Worm (Caenorhabditis elegans) whole organism, L1 larva: ENCODE measurements around the gene flp-19.

ENCODE experiments used
- alr-1 ChIP-seq: fragments of 200-800 bp; sonication (Bioruptor generic); optimal IDR thresholded peaks from 2 replicates; lab custom pipeline; 2018; ENCODE audit warnings: borderline replicate concordance, mild to moderate bottlenecking, missing genetic modification characterization, missing compliant biosample characterization
- ama-1 ChIP-seq: fragments of 150-350 bp; optimal IDR thresholded peaks from 2 replicates; lab custom pipeline; 2014
- blmp-1 ChIP-seq: fragments of 150-350 bp; optimal IDR thresholded peaks from 2 replicates; lab custom pipeline; 2014; ENCODE audit warnings: missing biosample characterization, missing genetic modification characterization
- dsc-1 ChIP-seq: sonication (generic microtip); optimal IDR thresholded peaks from 2 replicates; lab custom pipeline; 2016; ENCODE audit warnings: mild to moderate bottlenecking, missing genetic modification characterization, missing compliant biosample characterization
- ets-5 ChIP-seq: fragments of 200-800 bp; sonication (Bioruptor generic); IDR thresholded peaks from 2 replicates; pipeline ENCODE4 v1.3.6; 2022; ENCODE audit warnings: missing genetic modification characterization, missing compliant biosample characterization
- grh-1 ChIP-seq: fragments of 200-800 bp; sonication (Bioruptor generic); IDR thresholded peaks from 2 replicates; pipeline ENCODE4 v1.3.6; 2022; ENCODE audit warnings: missing genetic modification reagents, missing genetic modification characterization, missing compliant biosample characterization
- lsy-2 ChIP-seq, 2 experiments: fragments of 150-350 bp; optimal IDR thresholded peaks; 2 replicates each; lab custom pipeline; 2014; ENCODE audit warnings: missing biosample characterization in 2 of 2, missing genetic modification characterization in 2 of 2
- mef-2 ChIP-seq: fragments of 150-350 bp; optimal IDR thresholded peaks from 2 replicates; lab custom pipeline; 2014; ENCODE audit warnings: missing biosample characterization, missing genetic modification characterization
- nhr-11 ChIP-seq: fragments of 150-350 bp; optimal IDR thresholded peaks from 2 replicates; lab custom pipeline; 2014; ENCODE audit warnings: missing biosample characterization, missing genetic modification characterization
- sptf-1 ChIP-seq: fragments of 150-350 bp; optimal IDR thresholded peaks from 2 replicates; lab custom pipeline; 2014; ENCODE audit warnings: missing biosample characterization, missing genetic modification characterization
- unc-98 ChIP-seq: fragments of 200-800 bp; sonication (Bioruptor generic); IDR thresholded peaks from 2 replicates; pipeline ENCODE4 v1.3.6; 2022; ENCODE audit warnings: missing genetic modification characterization, missing compliant biosample characterization
- ztf-4 ChIP-seq: fragments of 150-350 bp; optimal IDR thresholded peaks from 2 replicates; lab custom pipeline; 2014; ENCODE audit warnings: missing biosample characterization, missing genetic modification characterization

DNA sequence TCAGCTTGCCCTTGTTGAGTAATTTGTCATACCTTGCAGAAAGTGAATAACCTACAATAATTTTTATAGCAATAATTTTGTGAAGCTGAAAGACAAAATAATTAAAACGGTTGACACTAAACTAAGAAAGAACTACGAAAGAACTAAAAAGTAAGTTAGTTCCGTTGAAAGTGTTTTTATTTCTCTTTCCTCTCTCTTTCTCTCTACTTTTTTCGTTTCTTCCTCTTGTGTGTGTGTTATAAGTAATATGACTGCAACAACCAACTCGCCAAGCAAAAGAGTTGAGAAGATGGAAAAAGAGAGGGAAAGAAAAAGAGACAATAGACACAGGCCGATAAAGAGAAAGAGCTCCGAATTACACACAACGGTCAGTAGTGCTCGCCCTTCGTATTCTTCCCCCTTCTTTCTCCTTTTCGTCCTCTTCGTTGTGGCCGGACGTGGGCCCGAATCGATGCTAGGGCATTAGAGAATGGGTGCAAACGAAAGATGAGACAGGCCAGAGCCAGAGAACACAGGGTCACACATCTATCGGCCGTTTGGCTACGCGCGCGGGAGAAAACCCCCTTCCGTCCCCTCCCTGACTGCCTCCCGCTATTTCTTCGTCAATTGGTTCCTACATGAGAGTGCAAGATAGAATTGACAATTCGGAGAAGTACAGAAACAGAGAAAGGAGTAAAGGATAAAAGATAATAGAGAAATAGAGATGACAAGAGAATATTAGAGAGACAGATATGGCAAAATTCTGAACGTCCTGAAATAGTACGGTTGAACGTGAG, 49.1 kb upstream of the flp-19 start, which contains the start of gene syd-2:
- TF ChIP-seq ama-1 (lab: Kevin White, UChicago) (no peak), lsy-2 (tag; optimal IDR thresholded peaks at IDR 0.05; lab: Kevin White, UChicago) (peak; percentile 43 to 70), alr-1 (tag; lab: Kevin White, UChicago) (no peak), sptf-1 (tag; lab: Kevin White, UChicago) (no peak), ets-5 (GFP tag; lab: Robert Waterston, UW) (no peak), ztf-4 (tag; lab: Kevin White, UChicago) (peak; percentile 22), grh-1 (GFP tag; lab: Robert Waterston, UW) (no peak), blmp-1 (peak; percentile 65), unc-98 (no peak), nhr-11 (tag; lab: Kevin White, UChicago) (peak; percentile 3), mef-2 (tag; lab: Kevin White, UChicago) (no peak), dsc-1 (tag; lab: Kevin White, UChicago) (peak; percentile 83)
